Fruit fly (Drosophila melanogaster) whole organism: Measurements from ENCODE around the gene erm.

Experiments
- pan ChIP-seq: fragments of >200 bp; optimal IDR thresholded peaks from 2 replicates; lab custom pipeline; 2017
- psq ChIP-seq: fragments of >200 bp; optimal IDR thresholded peaks from 2 replicates; lab custom pipeline; 2017

DNA sequence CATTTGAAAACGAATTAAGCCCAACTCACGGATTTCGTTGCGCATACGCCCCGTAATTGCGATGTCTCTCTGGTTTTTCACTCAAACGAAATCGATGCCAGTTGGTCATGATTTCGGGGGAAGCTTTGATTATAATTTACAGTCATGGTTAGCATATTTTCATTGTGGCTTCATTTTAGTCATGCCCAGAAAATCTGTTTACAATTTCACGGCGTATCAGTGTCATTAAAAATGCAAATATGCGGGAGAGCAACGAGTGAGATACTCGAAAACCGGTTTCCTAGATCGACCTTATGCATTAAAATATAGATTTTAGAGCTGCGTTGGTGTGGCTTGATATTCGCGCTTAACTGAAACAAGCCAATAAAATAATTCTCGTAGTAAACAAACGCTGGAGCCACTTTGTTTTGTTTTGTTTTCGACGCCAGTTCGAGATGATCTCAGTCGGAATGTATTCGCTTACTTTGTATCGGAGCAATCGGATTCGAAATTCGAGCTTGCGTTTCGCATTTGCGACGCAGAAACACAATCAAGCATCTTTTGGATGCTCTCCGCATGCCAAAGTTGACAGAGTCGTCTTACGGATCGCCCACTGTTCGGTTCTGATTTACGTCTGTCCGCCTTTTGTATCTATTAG, 39.5 kb downstream of the erm start:
- TF ChIP-seq psq, result no peak
- TF ChIP-seq pan (lab: Kevin White, UChicago), result no peak
